Worm (Caenorhabditis elegans) whole organism, midembryonic: ENCODE data around the gene ZK262.2.

Source experiments
- flt-1 ChIP-seq: fragments of 200-800 bp; sonication (Bioruptor generic); IDR thresholded peaks from 2 replicates; pipeline ENCODE4 v1.3.6; 2022; ENCODE audit warnings: missing genetic modification characterization, missing compliant biosample characterization
- med-1 ChIP-seq: sonication (generic microtip); optimal IDR thresholded peaks from 2 replicates; lab custom pipeline; 2017; ENCODE audit warnings: missing genetic modification characterization, mild to moderate bottlenecking, missing compliant biosample characterization, antibody characterized with exemption, missing genetic modification reagents; ENCODE audit not compliant: insufficient read depth

DNA sequence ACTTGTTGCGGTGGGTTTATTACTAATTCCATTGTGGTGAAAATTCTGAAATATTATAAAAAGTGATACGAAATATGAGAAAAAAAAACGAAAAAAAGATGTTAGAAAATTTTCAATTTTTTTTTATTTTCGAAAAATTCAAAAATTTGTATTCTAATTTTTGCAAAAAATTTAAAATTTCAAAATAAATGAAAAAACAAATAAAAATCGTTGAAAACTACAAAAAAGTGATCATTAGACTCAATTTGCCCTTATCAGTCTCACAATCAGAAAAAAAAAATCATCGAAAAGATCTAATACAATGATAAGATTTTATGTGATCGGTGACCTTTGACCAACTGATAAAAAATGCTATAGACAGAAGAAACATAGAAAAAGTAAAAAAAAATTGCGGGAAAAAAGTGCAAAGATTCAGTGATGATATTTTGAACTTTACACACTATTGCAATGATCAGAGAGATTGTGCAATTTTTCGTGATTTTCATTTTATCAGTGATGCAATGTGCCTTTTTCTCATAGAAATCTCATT, 48.5 kb upstream of the ZK262.2 start, which contains the start of gene ZK228.3:
- TF ChIP-seq flt-1 (no peak), med-1 (GFP tag; lab: Kevin White, UChicago) (no peak)
